Worm (Caenorhabditis elegans): Measurements from ENCODE around the gene decr-1.2.

Gene decr-1.2

DNA sequence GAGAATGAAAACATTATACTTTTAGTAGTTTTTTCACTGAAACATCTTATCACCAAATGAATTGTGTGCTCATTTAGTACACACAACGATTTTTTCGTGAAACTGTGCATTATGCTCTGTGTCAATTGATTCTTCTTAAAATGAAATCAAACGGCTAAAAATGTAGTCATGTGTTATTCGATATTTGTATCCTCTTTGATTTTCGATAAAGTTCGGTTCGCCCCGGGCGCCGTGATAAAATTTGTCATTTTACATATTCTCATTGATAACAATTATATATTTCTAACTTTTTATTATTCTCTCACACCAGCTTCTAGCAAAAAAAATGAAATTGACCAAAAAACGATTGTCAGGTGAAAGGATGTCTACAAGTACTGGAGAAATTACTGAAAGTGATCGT is 30.7 kb upstream of the decr-1.2 start, which contains the start of gene ctg-2:
Gene ctg-2, plus strand, starts transcription at position 326 of the 400 bp plus-strand sequence.
- TF ChIP-seq unc-62 (GFP tag; optimal IDR thresholded peaks at IDR 0.05 in 1 of 2) (peak in 1 of 2 experiments; percentile 86), unc-62 (tag; optimal IDR thresholded peaks at IDR 0.05) (no peak), F49E8.2 (tag; optimal IDR thresholded peaks at IDR 0.05; ENCODE audit: borderline replicate concordance) (no peak), arid-1 (GFP tag; conservative IDR thresholded peaks at IDR 0.05) (no peak), nhr-48 (tag; optimal IDR thresholded peaks at IDR 0.05) (no peak), dpl-1 (GFP tag; optimal IDR thresholded peaks at IDR 0.05) (no peak), lin-13 (GFP tag; optimal IDR thresholded peaks at IDR 0.05) (no peak), pqm-1 (tag; optimal IDR thresholded peaks at IDR 0.05) (peak; percentile 75), nhr-77 (tag; optimal IDR thresholded peaks at IDR 0.05) (no peak), F26F4.8 (GFP tag; conservative IDR thresholded peaks at IDR 0.05) (no peak), madf-5 (GFP tag; IDR thresholded peaks at IDR 0.05) (no peak), ceh-44 (GFP tag; IDR thresholded peaks at IDR 0.05) (no peak), mep-1 (tag; optimal IDR thresholded peaks at IDR 0.05) (no peak), ceh-82 (tag; optimal IDR thresholded peaks at IDR 0.05) (no peak), egl-27 (tag; optimal IDR thresholded peaks at IDR 0.05) (no peak), zfp-2 (tag; optimal IDR thresholded peaks at IDR 0.05) (no peak), daf-12 (tag; optimal IDR thresholded peaks at IDR 0.05) (no peak), mxl-3 (GFP tag; optimal IDR thresholded peaks at IDR 0.05) (no peak), pha-4 (GFP tag; IDR thresholded peaks at IDR 0.05) (no peak), pha-4 (tag; optimal IDR thresholded peaks at IDR 0.05) (no peak), unc-39 (tag; optimal IDR thresholded peaks at IDR 0.05) (no peak), T20F7.1 (GFP tag; optimal IDR thresholded peaks at IDR 0.05) (peak; percentile 7), daf-8 (GFP tag; IDR thresholded peaks at IDR 0.05) (no peak), fkh-10 (GFP tag; optimal IDR thresholded peaks at IDR 0.05) (no peak), zip-11 (GFP tag; IDR thresholded peaks at IDR 0.05) (no peak), nhr-28 (tag; optimal IDR thresholded peaks at IDR 0.05) (peak; percentile 91), Y75B8A.6 (GFP tag; IDR thresholded peaks at IDR 0.05) (no peak), sdz-12 (GFP tag; optimal IDR thresholded peaks at IDR 0.05) (no peak), tag-97 (GFP tag; IDR thresholded peaks at IDR 0.05) (no peak), ceh-20 (GFP tag; IDR thresholded peaks at IDR 0.05) (no peak), rbr-2 (tag; optimal IDR thresholded peaks at IDR 0.05) (no peak), daf-16 (GFP tag; optimal IDR thresholded peaks at IDR 0.05) (no peak), daf-16 (tag; optimal IDR thresholded peaks at IDR 0.05) (peak; percentile 55), ama-1 (optimal IDR thresholded peaks at IDR 0.05) (no peak), ceh-32 (tag; optimal IDR thresholded peaks at IDR 0.05; ENCODE audit: poor library complexity) (no peak), Y105C5A.15 (GFP tag; IDR thresholded peaks at IDR 0.05) (no peak), R02D3.7 (tag; optimal IDR thresholded peaks at IDR 0.05) (no peak), dmd-6 (GFP tag; IDR thresholded peaks at IDR 0.05) (peak; percentile 58), gei-8 (GFP tag; optimal IDR thresholded peaks at IDR 0.05) (no peak), lsy-2 (tag; optimal IDR thresholded peaks at IDR 0.05) (no peak), nhr-237 (tag; optimal IDR thresholded peaks at IDR 0.05) (no peak), zag-1 (tag; optimal IDR thresholded peaks at IDR 0.05) (no peak), zfp-3 (GFP tag; conservative IDR thresholded peaks at IDR 0.05) (no peak), duxl-1 (tag; optimal IDR thresholded peaks at IDR 0.05; ENCODE audit: poor library complexity) (no peak), lin-15B (tag; optimal IDR thresholded peaks at IDR 0.05) (no peak), T26A8.4 (GFP tag; IDR thresholded peaks at IDR 0.05) (no peak), dve-1 (tag; optimal IDR thresholded peaks at IDR 0.05; ENCODE audit: insufficient read depth) (peak; percentile 57), php-3 (GFP tag; IDR thresholded peaks at IDR 0.05) (peak; percentile 39; the same call in 1 of the 2 replicates), lin-39 (tag; optimal IDR thresholded peaks at IDR 0.05) (no peak), F37D6.2 (tag; optimal IDR thresholded peaks at IDR 0.05) (no peak), mdl-1 (tag; optimal IDR thresholded peaks at IDR 0.05) (no peak), nhr-111 (GFP tag; optimal IDR thresholded peaks at IDR 0.05) (no peak), Y5F2A.4 (GFP tag; optimal IDR thresholded peaks at IDR 0.05) (no peak)
